Worm (Caenorhabditis elegans): ENCODE results near the gene atln-2.

The atln-2 gene

DNA sequence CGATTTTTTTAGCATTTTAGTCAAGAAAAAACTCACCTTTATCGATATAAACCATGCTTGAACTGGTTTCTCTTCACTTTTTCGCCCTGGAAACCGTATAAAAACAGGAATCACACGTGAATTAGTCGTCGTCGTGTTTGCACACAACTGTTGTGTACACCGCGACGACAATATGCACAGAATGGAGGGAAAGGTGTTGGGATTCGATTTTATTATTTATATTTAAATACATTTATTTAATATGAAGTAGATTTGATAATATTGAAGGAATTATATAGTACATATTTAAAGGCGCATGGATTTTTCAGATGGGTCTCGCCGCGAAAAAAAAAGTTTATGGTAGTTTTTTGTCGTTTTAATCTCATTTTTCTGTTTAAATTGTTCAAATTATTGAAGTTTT, 47.5 kb downstream of the atln-2 start, which contains the start of gene Y41E3.8:
Gene Y41E3.8, minus strand, starts transcription at position 88 of the 400 bp plus-strand sequence.
- TF ChIP-seq med-1 (GFP tag; optimal IDR thresholded peaks at IDR 0.05; ENCODE audit: insufficient read depth) (no peak), klf-2 (GFP tag; conservative IDR thresholded peaks at IDR 0.05) (no peak), ref-1 (GFP tag; conservative IDR thresholded peaks at IDR 0.05) (no peak), flt-1 (GFP tag; IDR thresholded peaks at IDR 0.05) (no peak), ztf-23 (GFP tag; IDR thresholded peaks at IDR 0.05) (no peak), cog-1 (tag; optimal IDR thresholded peaks at IDR 0.05) (no peak), ztf-29 (GFP tag; IDR thresholded peaks at IDR 0.05) (no peak), T22C8.4 (GFP tag; IDR thresholded peaks at IDR 0.05) (no peak), tab-1 (GFP tag; IDR thresholded peaks at IDR 0.05) (no peak)

DNA sequence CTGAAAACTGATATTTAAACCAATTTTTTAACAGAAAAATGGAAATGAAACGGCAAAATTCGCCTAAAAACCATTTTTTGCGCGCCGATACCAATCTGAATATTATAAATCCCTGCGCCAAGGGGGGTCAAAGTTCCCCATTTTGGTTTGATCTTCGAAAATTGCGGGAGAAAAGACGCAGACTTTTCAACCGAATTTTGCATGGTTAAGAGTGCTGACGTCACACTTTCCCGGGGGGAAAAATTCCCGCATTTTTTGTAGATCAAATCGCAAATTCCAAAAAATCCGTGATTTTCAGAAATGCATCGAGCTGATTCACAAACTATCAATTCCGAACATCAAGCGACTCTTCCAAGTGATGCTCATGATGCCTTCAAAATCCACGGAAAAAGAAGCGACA, 48.2 kb downstream of the atln-2 start:
- TF ChIP-seq ref-1 (GFP tag; conservative IDR thresholded peaks at IDR 0.05) = no peak
- TF ChIP-seq T22C8.4 (GFP tag; IDR thresholded peaks at IDR 0.05) = no peak
- no peak for TF ChIP-seq flt-1 (GFP tag; IDR thresholded peaks at IDR 0.05)
- no peak for TF ChIP-seq cog-1 (tag; optimal IDR thresholded peaks at IDR 0.05)

DNA sequence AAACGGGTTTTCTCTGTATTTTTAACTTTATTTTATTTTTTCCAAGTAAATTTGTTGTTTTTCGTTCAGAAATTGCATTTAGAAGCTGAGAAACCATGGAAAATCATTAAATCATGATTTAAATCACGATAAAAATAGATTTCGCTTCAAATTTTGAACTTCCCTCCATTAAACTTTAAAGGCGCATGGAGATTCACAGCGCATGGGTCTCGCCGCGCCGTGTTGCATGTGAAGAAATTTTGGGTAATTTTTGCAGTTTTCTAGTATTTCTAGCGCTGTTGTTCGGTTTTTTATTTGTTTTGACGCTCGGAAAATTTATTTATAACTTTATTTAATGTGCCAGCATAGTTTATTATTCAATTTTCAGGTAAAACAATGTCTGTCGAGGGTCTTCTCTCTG, 55.6 kb downstream of the atln-2 start, which contains the start of gene eef-1B.2:
Gene eef-1B.2, plus strand, starts transcription at position 358 of the 400 bp plus-strand sequence.
- no peak for TF ChIP-seq ref-1 (GFP tag; conservative IDR thresholded peaks at IDR 0.05)
- no peak for TF ChIP-seq T22C8.4 (GFP tag; IDR thresholded peaks at IDR 0.05)
- TF ChIP-seq ztf-29 (GFP tag; IDR thresholded peaks at IDR 0.05) = no peak
- TF ChIP-seq cog-1 (tag; optimal IDR thresholded peaks at IDR 0.05) = no peak
- no peak for TF ChIP-seq klf-2 (GFP tag; conservative IDR thresholded peaks at IDR 0.05)
- no peak for TF ChIP-seq flt-1 (GFP tag; IDR thresholded peaks at IDR 0.05)
- TF ChIP-seq tab-1 (GFP tag; IDR thresholded peaks at IDR 0.05) = no peak
- TF ChIP-seq ztf-23 (GFP tag; IDR thresholded peaks at IDR 0.05) = no peak
- TF ChIP-seq med-1 (GFP tag; optimal IDR thresholded peaks at IDR 0.05; ENCODE audit: insufficient read depth) = no peak

DNA sequence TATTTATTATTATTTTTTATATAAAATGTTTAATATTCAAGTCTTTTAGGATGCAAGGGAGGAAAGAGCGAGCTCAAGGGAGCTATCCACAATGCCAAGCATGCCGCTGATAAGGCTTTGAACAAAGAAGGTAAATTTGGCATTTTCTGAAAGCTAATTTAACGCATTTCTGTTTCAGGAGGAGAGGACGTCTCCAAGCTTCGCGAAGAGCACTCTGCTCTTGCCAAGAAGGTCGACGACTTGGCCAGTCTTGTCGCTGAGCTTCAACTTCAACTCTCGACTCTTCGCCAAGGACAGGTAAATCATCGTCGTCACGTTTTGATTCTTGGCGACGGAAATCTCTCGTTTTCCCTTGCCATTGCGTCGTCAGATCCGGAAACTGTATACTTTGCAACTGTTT, 56.1 kb downstream of the atln-2 start:
- TF ChIP-seq T22C8.4 (GFP tag; IDR thresholded peaks at IDR 0.05) = no peak
- TF ChIP-seq ref-1 (GFP tag; conservative IDR thresholded peaks at IDR 0.05) = no peak
- TF ChIP-seq ztf-29 (GFP tag; IDR thresholded peaks at IDR 0.05) = no peak
- no peak for TF ChIP-seq cog-1 (tag; optimal IDR thresholded peaks at IDR 0.05)
- TF ChIP-seq tab-1 (GFP tag; IDR thresholded peaks at IDR 0.05) = no peak
- TF ChIP-seq ztf-23 (GFP tag; IDR thresholded peaks at IDR 0.05) = no peak
- no peak for TF ChIP-seq flt-1 (GFP tag; IDR thresholded peaks at IDR 0.05)
- TF ChIP-seq med-1 (GFP tag; optimal IDR thresholded peaks at IDR 0.05; ENCODE audit: insufficient read depth) = no peak
- no peak for TF ChIP-seq klf-2 (GFP tag; conservative IDR thresholded peaks at IDR 0.05)

DNA sequence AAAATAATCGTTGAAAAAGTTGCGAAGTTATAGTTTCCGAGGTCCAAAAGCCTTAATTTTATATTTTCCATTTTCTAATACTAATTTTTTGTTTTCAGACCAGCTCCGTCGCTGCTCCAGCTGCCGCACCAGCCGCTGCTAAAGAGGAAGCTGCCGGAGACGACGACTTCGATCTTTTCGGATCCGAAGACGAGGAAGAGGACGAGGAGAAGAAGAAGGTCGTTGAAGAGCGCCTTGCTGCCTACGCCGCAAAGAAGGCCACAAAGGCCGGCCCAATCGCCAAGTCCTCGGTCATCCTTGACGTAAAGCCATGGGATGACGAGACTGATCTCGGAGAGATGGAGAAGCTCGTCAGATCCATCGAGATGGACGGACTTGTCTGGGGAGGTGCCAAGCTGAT, 57.4 kb downstream of the atln-2 start:
- TF ChIP-seq flt-1 (GFP tag; IDR thresholded peaks at IDR 0.05) (no peak), tab-1 (GFP tag; IDR thresholded peaks at IDR 0.05) (peak; percentile 25; the same call in 1 of the 2 replicates)

DNA sequence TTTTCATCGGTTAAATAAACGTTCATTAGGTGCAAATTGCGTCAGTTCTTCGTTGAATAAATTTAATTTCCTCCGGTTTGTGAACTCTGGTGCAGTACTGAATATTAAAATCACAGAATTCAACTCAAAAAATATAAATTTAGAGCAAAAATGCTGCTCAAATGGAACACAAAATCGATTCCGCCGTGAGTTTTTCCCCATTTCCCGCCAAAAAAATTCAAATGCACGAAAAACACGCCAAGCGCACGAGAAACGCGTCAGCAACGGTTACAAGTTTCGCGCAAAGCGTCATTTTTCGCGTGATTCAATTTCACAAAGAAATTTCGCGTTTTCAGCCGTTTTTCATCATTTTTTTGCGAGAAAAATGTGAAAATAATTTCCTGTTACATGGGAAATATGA, 58.1 kb downstream of the atln-2 start, which contains the start of gene hrpu-1:
Gene hrpu-1, plus strand, starts transcription at position 140 of the 400 bp plus-strand sequence.
- TF ChIP-seq ref-1 (GFP tag; conservative IDR thresholded peaks at IDR 0.05) (no peak), med-1 (GFP tag; optimal IDR thresholded peaks at IDR 0.05; ENCODE audit: insufficient read depth) (no peak), klf-2 (GFP tag; conservative IDR thresholded peaks at IDR 0.05) (no peak), cog-1 (tag; optimal IDR thresholded peaks at IDR 0.05) (peak; percentile 27), T22C8.4 (GFP tag; IDR thresholded peaks at IDR 0.05) (no peak), ztf-29 (GFP tag; IDR thresholded peaks at IDR 0.05) (no peak), flt-1 (GFP tag; IDR thresholded peaks at IDR 0.05) (no peak)

DNA sequence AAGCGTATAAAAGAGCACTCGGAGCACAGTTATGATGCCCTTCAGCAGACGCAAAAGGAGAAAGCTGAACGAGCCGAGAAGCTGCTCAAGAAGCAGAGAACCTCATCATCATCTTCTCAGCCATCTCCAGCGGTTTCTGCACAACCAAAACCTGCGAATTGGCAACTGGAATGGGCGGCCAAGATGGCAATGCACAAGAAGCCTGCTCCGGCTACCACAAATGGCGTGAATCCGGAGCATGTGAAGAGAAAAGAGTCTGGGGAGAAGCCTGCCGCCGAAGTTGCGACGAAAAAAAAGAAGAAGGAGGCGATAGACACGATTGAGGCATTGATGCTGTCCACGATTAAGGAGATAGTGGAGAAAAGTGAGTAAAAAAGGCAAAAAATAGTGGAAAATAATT, 59.7 kb downstream of the atln-2 start:
- TF ChIP-seq ztf-23 (GFP tag; IDR thresholded peaks at IDR 0.05) (no peak), ztf-29 (GFP tag; IDR thresholded peaks at IDR 0.05) (no peak), flt-1 (GFP tag; IDR thresholded peaks at IDR 0.05) (no peak), ref-1 (GFP tag; conservative IDR thresholded peaks at IDR 0.05) (no peak), klf-2 (GFP tag; conservative IDR thresholded peaks at IDR 0.05) (no peak), cog-1 (tag; optimal IDR thresholded peaks at IDR 0.05) (no peak), T22C8.4 (GFP tag; IDR thresholded peaks at IDR 0.05) (no peak)

DNA sequence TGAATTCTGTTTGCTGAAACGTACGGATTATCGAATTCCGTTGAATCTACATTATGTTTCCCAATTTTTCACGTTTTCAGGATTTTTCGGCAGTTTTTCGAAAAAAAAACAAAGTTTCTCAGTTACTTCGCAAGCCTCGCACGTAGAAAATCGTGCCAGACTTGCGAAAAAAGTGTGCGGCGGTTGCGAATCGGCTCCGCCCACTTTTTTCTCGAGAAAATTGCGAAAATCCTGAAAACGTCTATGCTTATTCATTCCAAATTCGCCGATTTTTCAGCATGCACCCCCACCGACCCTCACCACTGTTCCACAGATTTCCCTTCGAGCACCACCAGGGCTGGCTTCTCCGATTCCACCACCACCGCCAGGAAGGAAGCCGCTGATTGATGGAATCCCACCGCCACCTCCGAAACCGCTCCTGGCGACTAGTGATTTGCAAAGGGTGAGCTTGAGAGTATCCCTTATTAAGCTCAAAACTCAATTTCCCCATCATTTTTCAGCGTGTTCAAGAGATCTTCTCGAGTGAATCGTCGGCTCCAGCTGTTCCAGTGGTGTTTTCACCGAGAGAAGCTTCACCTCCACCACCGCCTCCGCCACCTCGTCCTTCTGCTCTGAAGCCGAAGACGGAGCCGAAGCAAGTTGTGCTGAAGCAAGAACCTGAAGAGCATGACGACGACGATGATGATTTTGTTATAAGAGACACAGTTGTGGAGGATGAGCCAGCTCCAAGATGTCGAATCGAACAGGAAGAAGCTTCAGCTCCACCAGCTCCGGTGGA, 60.9 kb downstream of the atln-2 start:
- no peak for TF ChIP-seq klf-2 (GFP tag; conservative IDR thresholded peaks at IDR 0.05)
- TF ChIP-seq tab-1 (GFP tag; IDR thresholded peaks at IDR 0.05) = no peak
- no peak for TF ChIP-seq med-1 (GFP tag; optimal IDR thresholded peaks at IDR 0.05; ENCODE audit: insufficient read depth)
- TF ChIP-seq T22C8.4 (GFP tag; IDR thresholded peaks at IDR 0.05) = no peak
- TF ChIP-seq cog-1 (tag; optimal IDR thresholded peaks at IDR 0.05) = no peak
- no peak for TF ChIP-seq ref-1 (GFP tag; conservative IDR thresholded peaks at IDR 0.05)
- TF ChIP-seq ztf-23 (GFP tag; IDR thresholded peaks at IDR 0.05) = no peak
- TF ChIP-seq flt-1 (GFP tag; IDR thresholded peaks at IDR 0.05) = no peak
- no peak for TF ChIP-seq ztf-29 (GFP tag; IDR thresholded peaks at IDR 0.05)
